Worm (Caenorhabditis elegans) whole organism, L4 larva: ENCODE data around the gene rps-11.
A peak's percentile ranks its signal among the peaks of the same experiment; 100 is the strongest.

ENCODE experiments used
- aha-1 ChIP-seq: fragments of 150-350 bp; peaks from one replicate; lab custom pipeline; 2014; ENCODE audit warnings: missing biosample characterization, missing genetic modification characterization
- ces-1 ChIP-seq: fragments of 150-350 bp; sonication (generic microtip); optimal IDR thresholded peaks from 4 replicates; lab custom pipeline; 2014; ENCODE audit warnings: missing biosample characterization, missing genetic modification reagents, missing genetic modification characterization
- fkh-10 ChIP-seq: fragments of 150-350 bp; optimal IDR thresholded peaks from 2 replicates; lab custom pipeline; 2014; ENCODE audit warnings: missing biosample characterization, missing genetic modification reagents, missing genetic modification characterization
- zag-1 ChIP-seq: fragments of 150-350 bp; optimal IDR thresholded peaks from 2 replicates; lab custom pipeline; 2014; ENCODE audit warnings: missing biosample characterization, missing genetic modification characterization
- zfp-3 ChIP-seq: fragments of 200-800 bp; sonication (Bioruptor generic); conservative IDR thresholded peaks from 2 replicates; pipeline ENCODE4 v1.3.6; 2022; ENCODE audit warnings: missing genetic modification reagents, missing genetic modification characterization, missing compliant biosample characterization

ce11 chrIV:11566146-11566545 is 36.3 kb upstream of the rps-11 start, which contains the start of gene sec-24.1:
- peak; percentile 42 for TF ChIP-seq fkh-10 (GFP tag; lab: Kevin White, UChicago)
- 0 out of 2 replicates have a peak, but pooled peaks have one; percentile 55 for TF ChIP-seq zfp-3 (GFP tag; lab: Robert Waterston, UW)
- peak; percentile 5 for TF ChIP-seq zag-1
- TF ChIP-seq aha-1 (tag; lab: Kevin White, UChicago), result peak; percentile 67
- no peak for TF ChIP-seq ces-1
